Worm (Caenorhabditis elegans): ENCODE results near the gene ZK546.5.

ZK546.5 gene

DNA sequence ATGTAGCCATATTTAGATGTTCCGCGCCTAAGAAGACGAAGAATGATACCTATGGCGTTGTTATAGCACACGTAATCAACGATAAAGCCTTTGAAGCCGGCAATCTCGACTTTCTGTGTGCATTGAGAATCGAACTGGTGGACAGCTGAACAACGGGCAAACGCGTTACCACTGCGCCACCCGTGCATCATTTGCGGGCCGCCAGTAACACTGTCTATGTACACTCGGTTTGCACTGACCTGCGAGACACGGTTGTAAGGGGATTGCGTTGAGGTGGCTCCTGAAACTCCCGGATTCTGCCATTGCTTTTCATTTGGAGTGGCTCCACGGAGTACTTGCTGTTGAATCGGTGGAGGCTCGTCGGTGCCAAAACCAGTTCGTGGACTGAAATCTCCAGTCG, 6.8 kb downstream of the ZK546.5 start (continued):
- TF ChIP-seq rbr-2 (tag; optimal IDR thresholded peaks at IDR 0.05), result peak; percentile 42
- TF ChIP-seq ceh-44 (GFP tag; IDR thresholded peaks at IDR 0.05), result no peak
- TF ChIP-seq nhr-48 (tag; optimal IDR thresholded peaks at IDR 0.05), result no peak
- TF ChIP-seq daf-19 (GFP tag; conservative IDR thresholded peaks at IDR 0.05), result peak; percentile 71
- peak; percentile 37 for TF ChIP-seq hlh-30 (tag; optimal IDR thresholded peaks at IDR 0.05; ENCODE audit: insufficient read depth)
- TF ChIP-seq lin-38 (GFP tag; IDR thresholded peaks at IDR 0.05), result peak; percentile 76
- TF ChIP-seq ZK337.2 (GFP tag; IDR thresholded peaks at IDR 0.05), result no peak
- peak; percentile 68; the same call in 1 of the 2 replicates for TF ChIP-seq tra-1 (GFP tag; IDR thresholded peaks at IDR 0.05)
- TF ChIP-seq ctbp-1 (GFP tag; IDR thresholded peaks at IDR 0.05), result peak; percentile 79
- no peak for TF ChIP-seq nhr-77 (tag; optimal IDR thresholded peaks at IDR 0.05)
- TF ChIP-seq ceh-32 (tag; optimal IDR thresholded peaks at IDR 0.05; ENCODE audit: poor library complexity), result no peak
- TF ChIP-seq zip-2 (tag; optimal IDR thresholded peaks at IDR 0.05), result no peak
- peak; percentile 53 for TF ChIP-seq aly-2 (tag; optimal IDR thresholded peaks at IDR 0.05)
- TF ChIP-seq spr-3 (GFP tag; optimal IDR thresholded peaks at IDR 0.05), result peak; percentile 36
- no peak for TF ChIP-seq fos-1 (tag; optimal IDR thresholded peaks at IDR 0.05)
- peak; percentile 0 for TF ChIP-seq nhr-102 (tag; optimal IDR thresholded peaks at IDR 0.05)
- TF ChIP-seq mep-1 (tag; optimal IDR thresholded peaks at IDR 0.05), result peak; percentile 27
- peak; percentile 72; the same call in 1 of the 2 replicates for TF ChIP-seq dmd-9 (GFP tag; IDR thresholded peaks at IDR 0.05)
- TF ChIP-seq unc-130 (GFP tag; optimal IDR thresholded peaks at IDR 0.05), result peak; percentile 66
- peak; percentile 22; the same call in 1 of the 2 replicates for TF ChIP-seq lin-1 (GFP tag; IDR thresholded peaks at IDR 0.05)
- peak; percentile 54 for TF ChIP-seq F49E8.2 (tag; optimal IDR thresholded peaks at IDR 0.05; ENCODE audit: borderline replicate concordance)
- 0 out of 2 replicates have a peak, but pooled peaks have one; percentile 74 for TF ChIP-seq daf-8 (GFP tag; IDR thresholded peaks at IDR 0.05)
- no peak for TF ChIP-seq zag-1 (tag; optimal IDR thresholded peaks at IDR 0.05)
- TF ChIP-seq nhr-41 (GFP tag; IDR thresholded peaks at IDR 0.05), result 0 out of 2 replicates have a peak, but pooled peaks have one; percentile 30
- TF ChIP-seq nhr-10 (tag; optimal IDR thresholded peaks at IDR 0.05), result no peak
- no peak for TF ChIP-seq ceh-62 (tag; optimal IDR thresholded peaks at IDR 0.05)
- TF ChIP-seq dmd-6 (GFP tag; IDR thresholded peaks at IDR 0.05), result peak; percentile 47
- TF ChIP-seq dpl-1 (GFP tag; optimal IDR thresholded peaks at IDR 0.05), result no peak
- TF ChIP-seq Y75B8A.6 (GFP tag; IDR thresholded peaks at IDR 0.05), result peak; percentile 74; the same call in 1 of the 2 replicates
- TF ChIP-seq zip-11 (GFP tag; IDR thresholded peaks at IDR 0.05), result no peak
- TF ChIP-seq mdt-29 (GFP tag; IDR thresholded peaks at IDR 0.05), result peak; percentile 58; the same call in 1 of the 2 replicates
- no peak for TF ChIP-seq lin-39 (tag; optimal IDR thresholded peaks at IDR 0.05)
- TF ChIP-seq arid-1 (GFP tag; conservative IDR thresholded peaks at IDR 0.05), result peak; percentile 84
- no peak for TF ChIP-seq ceh-28 (tag; optimal IDR thresholded peaks at IDR 0.05)
- TF ChIP-seq T20F7.1 (GFP tag; optimal IDR thresholded peaks at IDR 0.05), result peak; percentile 39
- peak; percentile 71 for TF ChIP-seq T26A8.4 (GFP tag; IDR thresholded peaks at IDR 0.05)
- TF ChIP-seq nhr-237 (tag; optimal IDR thresholded peaks at IDR 0.05), result no peak
- peak; percentile 80 for TF ChIP-seq duxl-1 (tag; optimal IDR thresholded peaks at IDR 0.05; ENCODE audit: poor library complexity)
- no peak for TF ChIP-seq lin-15B (tag; optimal IDR thresholded peaks at IDR 0.05)
- no peak for TF ChIP-seq sdz-12 (GFP tag; optimal IDR thresholded peaks at IDR 0.05)
- peak; percentile 63; the same call in 1 of the 2 replicates for TF ChIP-seq madf-9 (GFP tag; conservative IDR thresholded peaks at IDR 0.05)
- TF ChIP-seq ces-1 (GFP tag; optimal IDR thresholded peaks at IDR 0.05), result no peak
- TF ChIP-seq F26F4.8 (GFP tag; conservative IDR thresholded peaks at IDR 0.05), result no peak; the same call in 1 of the 2 replicates
- no peak for TF ChIP-seq cey-2 (tag; optimal IDR thresholded peaks at IDR 0.05; ENCODE audit: borderline replicate concordance, insufficient read depth)
- peak; percentile 6 for TF ChIP-seq jun-1 (tag; optimal IDR thresholded peaks at IDR 0.05)
- no peak for TF ChIP-seq nhr-76 (tag; optimal IDR thresholded peaks at IDR 0.05)
- TF ChIP-seq zfp-3 (GFP tag; conservative IDR thresholded peaks at IDR 0.05), result peak; percentile 82
- TF ChIP-seq daf-16 (GFP tag; optimal IDR thresholded peaks at IDR 0.05), result peak; percentile 4 to 31
- peak; percentile 37 for TF ChIP-seq daf-16 (tag; optimal IDR thresholded peaks at IDR 0.05)
- peak; percentile 84 for TF ChIP-seq dmd-8 (GFP tag; IDR thresholded peaks at IDR 0.05)
- no peak for TF ChIP-seq ztf-11 (tag; optimal IDR thresholded peaks at IDR 0.05)

All from whole organism, L4 larva.